Fruit fly (Drosophila melanogaster) S2 (cell line): ENCODE data around the gene NELF-B.

Experiments
- CG8478 ChIP-seq: fragments of >200 bp; optimal IDR thresholded peaks from 2 replicates; lab custom pipeline; 2018
- CTCF ChIP-seq, 2 experiments: fragments of >200 bp; optimal IDR thresholded peaks; 2 replicates each; lab custom pipeline; 2018

DNA sequence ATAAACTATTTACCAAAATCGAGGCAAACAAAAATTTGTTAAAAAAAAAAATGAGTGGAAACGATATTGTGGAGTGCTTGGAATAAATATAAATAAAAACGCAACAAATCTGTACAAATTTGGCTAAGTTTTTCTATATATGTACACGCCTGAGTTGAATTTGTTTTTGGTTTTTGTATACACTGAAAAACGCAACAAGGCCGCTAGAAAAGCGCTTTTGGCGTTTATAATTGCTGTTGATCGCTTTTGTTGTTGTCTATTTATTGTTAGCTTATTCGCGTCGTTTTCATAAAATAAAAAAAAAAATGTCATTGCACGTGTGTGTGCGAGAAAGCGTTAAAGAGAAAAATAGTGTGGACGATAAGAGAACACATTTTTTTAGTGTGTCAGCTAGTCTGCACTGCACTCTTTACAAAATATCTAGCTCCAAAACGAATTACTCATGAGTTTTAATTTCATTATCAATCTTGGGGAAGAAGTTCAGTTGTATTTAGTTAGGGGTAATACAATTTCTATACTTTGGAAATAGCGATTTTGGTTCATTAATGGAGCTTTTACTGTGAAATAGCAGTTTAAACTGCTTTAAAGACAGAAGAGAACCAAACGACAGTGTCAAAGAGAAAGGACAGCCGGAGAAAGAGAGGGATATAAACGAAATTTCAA lies 32.6 kb downstream of the NELF-B start:
- no peak for TF ChIP-seq CG8478
- no peak for TF ChIP-seq CTCF (optimal IDR thresholded peaks at IDR 0.05; lab: Kevin White, UChicago)
